Fruit fly (Drosophila melanogaster) whole organism, larva: ENCODE results near the gene djl.
A peak's percentile ranks its signal among the peaks of the same experiment; 100 is the strongest.

Experiments used
- noc ChIP-seq: fragments of 200-800 bp; sonication (Bioruptor generic); optimal IDR thresholded peaks from 3 replicates; lab custom pipeline; 2019; ENCODE audit warnings: missing biosample characterization, mild to moderate bottlenecking, missing genetic modification characterization, moderate library complexity

Gene djl

dm6 chr3R:7060467-7060866 lies at the start of gene djl:
djl (plus strand) TSS chr3R:7060767.
- TF ChIP-seq noc (tag; lab: Kevin White, UChicago) = no peak

- no peak for TF ChIP-seq noc (tag; lab: Kevin White, UChicago)
Measured at dm6 chr3R:7011031-7011565, 49.5 kb upstream of the djl start.

dm6 chr3R:7024574-7024973 lies 36.0 kb upstream of the djl start:
- TF ChIP-seq noc (tag; lab: Kevin White, UChicago) = no peak

DNA sequence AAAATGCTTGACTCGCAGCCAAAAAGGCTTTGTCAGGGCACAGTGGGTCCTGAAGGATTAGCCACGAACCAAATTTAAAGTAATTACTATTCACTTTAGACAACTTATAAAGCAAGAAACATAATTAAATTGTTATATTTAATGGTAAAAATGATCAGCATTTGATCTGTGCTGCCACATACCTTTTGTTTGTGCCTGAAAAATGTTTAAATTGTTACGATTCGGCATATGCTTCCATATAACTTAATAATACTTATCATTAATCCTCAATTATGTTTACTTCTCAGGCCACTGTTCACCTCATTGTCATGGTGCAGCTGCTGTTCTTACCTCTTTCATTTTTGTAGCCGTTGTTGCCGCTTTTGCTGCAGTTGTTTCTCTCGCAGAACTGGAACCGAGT lies 35.3 kb upstream of the djl start:
- no peak for TF ChIP-seq noc (tag; lab: Kevin White, UChicago)

dm6 chr3R:7028554-7028953 lies 32.0 kb upstream of the djl start:
- TF ChIP-seq noc (tag; lab: Kevin White, UChicago) = no peak

DNA sequence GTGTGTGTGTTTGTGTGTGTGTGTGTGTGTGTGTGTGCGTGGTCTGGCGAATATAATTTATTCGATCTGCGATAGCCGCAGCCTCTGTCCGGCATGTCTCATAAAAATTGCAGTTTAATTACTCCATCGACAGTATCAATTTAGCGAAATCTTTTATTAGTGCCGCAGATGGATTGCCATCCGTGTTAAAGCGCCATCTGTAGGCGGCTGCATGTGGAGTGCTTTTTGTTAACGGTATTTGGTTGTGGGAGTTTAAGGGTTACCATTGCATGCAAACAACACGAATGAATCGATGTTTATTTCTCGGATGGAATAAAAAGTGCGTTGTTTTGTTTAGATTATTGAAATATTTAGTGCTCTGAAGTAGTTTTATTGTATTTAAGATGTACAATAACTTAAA lies 31.1 kb upstream of the djl start:
- no peak for TF ChIP-seq noc (tag; lab: Kevin White, UChicago)

dm6 chr3R:7031553-7031952 lies 29.0 kb upstream of the djl start:
- TF ChIP-seq noc (tag; lab: Kevin White, UChicago) = no peak

DNA sequence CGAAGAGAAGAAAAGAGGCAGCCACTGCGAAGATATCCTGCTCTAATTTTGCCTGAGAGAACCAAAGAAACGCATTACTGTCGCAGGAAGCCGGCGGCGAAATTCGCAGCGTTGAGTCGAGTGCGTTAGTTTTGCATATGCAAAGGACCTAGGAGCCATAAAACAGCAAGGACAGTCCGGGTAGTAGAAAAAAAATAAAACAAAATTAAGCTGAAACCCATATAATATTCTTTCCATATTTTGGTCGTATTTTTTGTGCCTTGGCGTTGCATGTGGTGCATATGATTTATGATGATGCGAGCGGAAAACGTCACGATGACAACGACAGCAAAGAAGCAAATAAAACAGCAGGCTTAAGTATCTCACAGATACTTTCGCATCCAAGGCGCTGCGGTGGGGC lies 26.9 kb upstream of the djl start:
- TF ChIP-seq noc (tag; lab: Kevin White, UChicago) = no peak

dm6 chr3R:7034440-7034839 lies 26.1 kb upstream of the djl start:
- no peak for TF ChIP-seq noc (tag; lab: Kevin White, UChicago)

DNA sequence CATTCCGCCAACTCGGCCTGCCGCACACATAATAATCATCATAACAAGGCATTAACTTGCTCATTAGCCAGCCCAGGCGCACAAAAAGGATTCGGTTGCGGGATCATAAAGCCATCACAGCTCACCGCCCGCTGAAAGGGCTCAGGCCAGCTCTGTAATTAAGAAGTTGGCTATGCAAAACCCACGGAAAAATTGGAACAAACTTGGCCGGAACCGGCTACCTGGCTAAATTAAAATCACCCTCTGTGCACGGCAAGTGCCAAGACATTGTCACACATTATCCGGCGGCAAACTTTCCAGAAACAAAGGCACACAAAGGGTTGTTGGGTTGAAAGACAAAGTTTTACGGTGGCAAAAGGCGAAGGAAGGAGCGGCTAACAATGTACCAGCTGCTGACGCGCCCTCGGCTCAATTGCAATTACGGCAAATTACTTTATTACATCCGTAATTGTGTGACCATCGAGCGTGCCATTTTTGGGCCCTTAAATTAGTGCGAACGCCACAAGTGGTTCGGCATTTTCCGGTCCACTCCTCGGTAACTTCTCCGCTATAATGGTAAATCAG lies 24.8 kb upstream of the djl start:
- TF ChIP-seq noc (tag; lab: Kevin White, UChicago) = no peak

DNA sequence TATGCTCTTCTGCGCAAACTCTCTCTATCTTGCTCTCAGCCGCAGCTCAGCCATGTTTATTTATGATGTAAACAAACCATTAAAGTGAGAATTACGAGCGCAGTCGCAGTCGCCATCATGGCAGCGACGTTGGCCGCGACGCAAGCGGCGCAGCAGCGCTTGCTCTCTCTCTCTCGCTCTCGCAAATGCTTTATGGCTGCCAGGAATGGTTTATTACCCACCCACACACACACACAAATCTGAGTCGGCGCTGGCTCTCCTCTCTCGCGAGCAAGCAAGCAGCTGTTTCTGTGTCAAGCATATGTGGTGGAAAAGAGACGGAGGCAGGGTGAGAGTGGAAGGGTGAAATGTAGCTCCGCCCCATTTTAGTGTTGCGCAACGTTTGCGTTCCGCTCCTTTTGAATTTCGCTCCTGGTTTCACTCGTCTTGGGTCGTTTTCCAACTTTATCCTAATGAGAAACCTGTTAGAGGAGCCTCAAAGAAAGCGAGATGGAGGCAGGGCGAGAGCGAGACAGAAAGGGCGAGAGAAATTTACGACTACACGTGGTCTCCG lies 23.2 kb upstream of the djl start:
- no peak for TF ChIP-seq noc (tag; lab: Kevin White, UChicago)

- TF ChIP-seq noc (tag; lab: Kevin White, UChicago) = no peak
Measured at dm6 chr3R:7040894-7041293, 19.7 kb upstream of the djl start.

DNA sequence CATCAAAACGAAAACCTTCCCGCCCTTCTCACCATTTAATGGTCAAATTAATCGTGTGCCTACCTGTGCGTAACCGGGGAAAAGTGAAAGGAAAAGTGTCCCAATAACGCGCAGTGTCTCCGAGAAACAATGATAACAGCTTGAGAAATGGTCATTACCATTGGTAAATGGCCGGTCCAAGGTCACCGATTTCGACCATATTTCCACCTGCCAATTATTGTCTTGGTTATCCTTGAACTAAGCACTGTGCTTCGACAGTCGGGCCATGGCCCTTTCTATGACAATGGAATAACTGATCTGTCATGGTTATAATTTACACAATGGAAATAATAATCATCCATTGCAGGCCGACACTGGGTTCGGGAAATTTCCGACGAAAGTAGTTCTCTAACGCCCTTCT lies 16.6 kb upstream of the djl start:
- TF ChIP-seq noc (tag; lab: Kevin White, UChicago) = no peak

- TF ChIP-seq noc (tag; lab: Kevin White, UChicago) = peak; percentile 54
Measured at dm6 chr3R:7052242-7052641, 8.3 kb upstream of the djl start, which contains the start of gene Sodh1. Sodh1 (plus strand) TSS chr3R:7052335.

dm6 chr3R:7054286-7054685 lies 6.3 kb upstream of the djl start, which contains the start of gene CG1979:
CG1979 (plus strand) TSS chr3R:7054586.
- no peak for TF ChIP-seq noc (tag; lab: Kevin White, UChicago)

DNA sequence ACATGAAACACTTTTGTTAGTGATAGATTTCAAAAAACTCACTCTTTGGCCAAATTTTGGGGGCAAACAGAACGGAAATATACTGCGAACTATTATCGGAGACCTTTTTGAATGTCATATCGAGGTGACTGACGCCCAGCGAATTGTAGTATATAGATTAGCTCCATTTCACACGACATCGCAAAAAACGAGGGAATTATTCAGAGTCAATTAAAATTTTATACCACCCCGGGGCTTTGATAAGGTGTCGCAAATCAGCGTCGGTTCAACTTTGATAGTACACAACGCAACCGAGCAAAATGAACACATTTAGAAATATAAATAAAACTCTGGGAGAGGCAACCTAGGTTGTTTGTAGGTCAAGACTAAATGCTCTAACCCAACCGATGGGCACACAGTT lies 2.5 kb upstream of the djl start:
- peak; percentile 63 for TF ChIP-seq noc (tag; lab: Kevin White, UChicago)

DNA sequence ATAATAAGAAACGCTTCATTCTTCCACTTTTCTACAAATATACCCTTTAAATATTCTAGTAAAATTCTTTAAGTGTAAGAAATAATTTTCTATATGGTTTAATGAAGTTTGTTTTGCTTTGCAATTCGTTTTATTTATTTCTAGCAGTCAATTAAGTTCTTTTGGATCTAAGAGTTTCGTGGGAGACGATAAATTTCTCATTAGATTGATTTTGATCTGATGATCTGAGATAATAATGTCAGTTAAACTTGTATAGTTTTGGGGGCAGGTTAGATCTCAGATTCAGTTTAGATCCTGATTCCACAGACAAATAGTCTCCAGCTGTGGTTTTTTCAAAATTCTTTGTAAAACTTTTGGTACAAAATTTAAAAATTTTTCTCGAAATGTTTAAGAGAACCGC lies 1.6 kb upstream of the djl start, which contains the start of gene dj:
dj (plus strand) TSS at position 301 of the 400 bp plus-strand sequence.
- TF ChIP-seq noc (tag; lab: Kevin White, UChicago) = no peak
